Worm (Caenorhabditis elegans): ENCODE data around the gene tofu-7.

The tofu-7 gene

DNA sequence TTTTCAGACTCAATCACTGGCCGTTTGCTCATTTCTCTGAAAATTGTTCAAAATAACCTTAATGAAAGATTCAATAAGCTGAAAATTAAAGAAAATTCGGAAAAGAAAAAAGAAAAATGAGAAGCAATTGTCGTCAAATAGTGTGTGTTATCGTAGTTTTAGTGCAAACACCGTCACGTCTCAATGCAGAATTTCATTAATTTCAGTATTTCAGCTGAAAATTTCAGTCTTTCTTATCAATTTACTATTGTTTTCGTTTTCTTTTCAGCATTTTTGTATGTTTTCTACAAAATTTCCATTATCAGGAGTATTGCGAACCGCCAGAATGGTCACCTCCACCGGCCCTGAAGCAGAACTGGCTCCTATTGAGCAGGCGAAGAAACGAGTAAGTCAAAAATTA, 38.0 kb upstream of the tofu-7 start, which contains the start of the genes B0280.9 and rpia-1:
Gene B0280.9 (minus strand): TSS at position 36 of the 400 bp plus-strand sequence.
Gene rpia-1 (plus strand): TSS at position 269 of the 400 bp plus-strand sequence.
- TF ChIP-seq T20F7.1 (GFP tag; optimal IDR thresholded peaks at IDR 0.05) (no peak), mes-2 (tag; optimal IDR thresholded peaks at IDR 0.05; ENCODE audit: poor library complexity, severe bottlenecking) (peak; percentile 44), unc-62 (GFP tag; optimal IDR thresholded peaks at IDR 0.05 in 1 of 2) (peak in 1 of 2 experiments; percentile 73), unc-62 (tag; optimal IDR thresholded peaks at IDR 0.05) (no peak), F44E2.7 (GFP tag; IDR thresholded peaks at IDR 0.05) (no peak), mep-1 (tag; optimal IDR thresholded peaks at IDR 0.05) (peak; percentile 25), ztf-7 (tag; optimal IDR thresholded peaks at IDR 0.05) (peak; percentile 5), nhr-6 (tag; optimal IDR thresholded peaks at IDR 0.05) (no peak), egl-27 (tag; optimal IDR thresholded peaks at IDR 0.05) (no peak), nhr-41 (GFP tag; IDR thresholded peaks at IDR 0.05) (no peak), aha-1 (tag) (peak; percentile 79), dpl-1 (GFP tag; optimal IDR thresholded peaks at IDR 0.05) (peak; percentile 6), madf-9 (GFP tag; conservative IDR thresholded peaks at IDR 0.05) (no peak), ztf-11 (tag; optimal IDR thresholded peaks at IDR 0.05) (no peak), mxl-2 (GFP tag; conservative IDR thresholded peaks at IDR 0.05) (no peak), nhr-28 (tag; optimal IDR thresholded peaks at IDR 0.05) (peak; percentile 6), daf-16 (GFP tag; optimal IDR thresholded peaks at IDR 0.05) (no peak), daf-16 (tag; optimal IDR thresholded peaks at IDR 0.05) (peak; percentile 72), nhr-76 (tag; optimal IDR thresholded peaks at IDR 0.05) (no peak), nhr-77 (tag; optimal IDR thresholded peaks at IDR 0.05) (peak; percentile 41), dve-1 (tag; optimal IDR thresholded peaks at IDR 0.05; ENCODE audit: insufficient read depth) (peak; percentile 52), nhr-102 (tag; optimal IDR thresholded peaks at IDR 0.05) (no peak), lsy-2 (tag; optimal IDR thresholded peaks at IDR 0.05) (peak; percentile 42 to 96), pqm-1 (tag; optimal IDR thresholded peaks at IDR 0.05) (peak; percentile 23), hlh-11 (tag; optimal IDR thresholded peaks at IDR 0.05) (peak; percentile 40), nhr-10 (tag; optimal IDR thresholded peaks at IDR 0.05) (peak; percentile 16), set-16 (GFP tag; IDR thresholded peaks at IDR 0.05) (no peak), dmd-9 (GFP tag; IDR thresholded peaks at IDR 0.05) (no peak)

DNA sequence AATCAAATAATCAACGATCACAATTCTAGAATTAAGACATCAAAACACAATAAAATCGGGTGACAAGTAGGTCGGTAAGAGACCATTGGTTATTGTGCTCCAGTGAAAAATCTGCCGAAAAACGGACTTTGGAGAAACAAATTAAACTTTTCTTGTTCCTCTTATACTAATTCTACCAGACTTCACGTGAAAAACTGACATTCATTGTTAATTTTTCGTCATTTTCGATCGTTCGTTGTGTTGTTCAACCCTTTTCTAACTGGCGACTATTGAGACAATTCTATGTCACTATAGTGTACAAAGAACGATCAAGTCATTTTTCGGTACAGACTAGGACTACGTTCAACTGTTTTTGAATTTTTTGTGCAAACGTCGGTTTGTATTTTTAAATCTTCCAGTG, 35.7 kb upstream of the tofu-7 start:
- peak; percentile 96 for TF ChIP-seq mxl-2 (GFP tag; conservative IDR thresholded peaks at IDR 0.05)
- TF ChIP-seq nhr-77 (tag; optimal IDR thresholded peaks at IDR 0.05), result peak; percentile 29
- no peak for TF ChIP-seq dmd-8 (GFP tag; IDR thresholded peaks at IDR 0.05)
- no peak for TF ChIP-seq daf-8 (GFP tag; IDR thresholded peaks at IDR 0.05)
- no peak for TF ChIP-seq saeg-2 (GFP tag; IDR thresholded peaks at IDR 0.05)
- peak; percentile 55; the same call in 1 of the 2 replicates for TF ChIP-seq dmd-6 (GFP tag; IDR thresholded peaks at IDR 0.05)
- peak; percentile 63 for TF ChIP-seq nhr-28 (tag; optimal IDR thresholded peaks at IDR 0.05)
- TF ChIP-seq T20F7.1 (GFP tag; optimal IDR thresholded peaks at IDR 0.05), result peak; percentile 39
- peak; percentile 27 for TF ChIP-seq hlh-11 (tag; optimal IDR thresholded peaks at IDR 0.05)
- TF ChIP-seq daf-16 (GFP tag; optimal IDR thresholded peaks at IDR 0.05), result no peak
- TF ChIP-seq daf-16 (tag; optimal IDR thresholded peaks at IDR 0.05), result peak; percentile 61
- TF ChIP-seq pqm-1 (tag; optimal IDR thresholded peaks at IDR 0.05), result peak; percentile 12
- peak; percentile 31 for TF ChIP-seq ztf-7 (tag; optimal IDR thresholded peaks at IDR 0.05)
- peak; percentile 40 for TF ChIP-seq mep-1 (tag; optimal IDR thresholded peaks at IDR 0.05)
- peak; percentile 41 for TF ChIP-seq nhr-48 (tag; optimal IDR thresholded peaks at IDR 0.05)
- TF ChIP-seq nhr-10 (tag; optimal IDR thresholded peaks at IDR 0.05), result peak; percentile 33
- peak; percentile 59 for TF ChIP-seq ama-1 (optimal IDR thresholded peaks at IDR 0.05)
- TF ChIP-seq lin-29 (GFP tag; IDR thresholded peaks at IDR 0.05), result no peak
- peak in 1 of 2 experiments; percentile 66 for TF ChIP-seq lsy-2 (tag; optimal IDR thresholded peaks at IDR 0.05)
- TF ChIP-seq arid-1 (GFP tag; conservative IDR thresholded peaks at IDR 0.05), result 0 out of 2 replicates have a peak, but pooled peaks have one; percentile 14
- peak; percentile 45 for TF ChIP-seq mes-2 (tag; optimal IDR thresholded peaks at IDR 0.05; ENCODE audit: poor library complexity, severe bottlenecking)
- no peak for TF ChIP-seq zfp-2 (tag; optimal IDR thresholded peaks at IDR 0.05)
- peak; percentile 37 for TF ChIP-seq hlh-30 (tag; optimal IDR thresholded peaks at IDR 0.05; ENCODE audit: insufficient read depth)
- peak; percentile 64 for TF ChIP-seq dve-1 (tag; optimal IDR thresholded peaks at IDR 0.05; ENCODE audit: insufficient read depth)
- TF ChIP-seq duxl-1 (tag; optimal IDR thresholded peaks at IDR 0.05; ENCODE audit: poor library complexity), result peak; percentile 16

Data from whole organism, L4 larva.